Worm (Caenorhabditis elegans) whole organism, young adult: ENCODE measurements around the gene saeg-1.

Experiments used
- B0035.1 ChIP-seq: sonication (generic microtip); optimal IDR thresholded peaks from 2 replicates; lab custom pipeline; 2016; ENCODE audit warnings: missing genetic modification characterization, mild to moderate bottlenecking, missing compliant biosample characterization, missing genotype, missing genetic modification reagents
- D2030.7 ChIP-seq: fragments of 200-800 bp; sonication (Bioruptor generic); IDR thresholded peaks from 2 replicates; pipeline ENCODE4 v1.3.6; 2022; ENCODE audit warnings: missing genetic modification reagents, missing genetic modification characterization, missing compliant biosample characterization
- F10E7.11 ChIP-seq: sonication (generic microtip); optimal IDR thresholded peaks from 2 replicates; lab custom pipeline; 2017; ENCODE audit warnings: mild to moderate bottlenecking, missing genetic modification characterization, moderate library complexity, missing compliant biosample characterization
- F52B5.7 ChIP-seq: sonication (generic microtip); optimal IDR thresholded peaks from 2 replicates; lab custom pipeline; 2016; ENCODE audit warnings: mild to moderate bottlenecking, missing genetic modification characterization, missing compliant biosample characterization
- F57A8.1 ChIP-seq: fragments of 200-800 bp; sonication (Bioruptor generic); optimal IDR thresholded peaks from 2 replicates; lab custom pipeline; 2018; ENCODE audit warnings: mild to moderate bottlenecking, missing genetic modification characterization, moderate library complexity, missing compliant biosample characterization
- F57C9.4 ChIP-seq: sonication (generic microtip); optimal IDR thresholded peaks from 2 replicates; lab custom pipeline; 2017; ENCODE audit warnings: mild to moderate bottlenecking, missing genetic modification characterization, missing compliant biosample characterization
- Y56A3A.18 ChIP-seq: fragments of 200-800 bp; sonication (Bioruptor generic); IDR thresholded peaks from 2 replicates; pipeline ENCODE4 v1.3.6; 2022; ENCODE audit warnings: missing genetic modification reagents, missing genetic modification characterization, missing compliant biosample characterization
- ZK185.1 ChIP-seq: sonication (generic microtip); optimal IDR thresholded peaks from 2 replicates; lab custom pipeline; 2016; ENCODE audit warnings: mild to moderate bottlenecking, missing genetic modification characterization, missing compliant biosample characterization; ENCODE audit not compliant: poor library complexity, severe bottlenecking
- akir-1 ChIP-seq: fragments of 200-800 bp; sonication (Bioruptor generic); optimal IDR thresholded peaks from 2 replicates; lab custom pipeline; 2018; ENCODE audit warnings: mild to moderate bottlenecking, missing genetic modification characterization, moderate library complexity, missing compliant biosample characterization
- ama-1 ChIP-seq, 3 experiments: fragments of 150-350 bp in 1 of 3; sonication (generic microtip) in 2 of 3; optimal IDR thresholded peaks; 2 replicates each; lab custom pipeline; 2014 to 2018; ENCODE audit warnings: missing biosample characterization in 2 of 3, missing genetic modification characterization in 2 of 3, missing genetic modification reagents in 2 of 3
- aptf-2 ChIP-seq: fragments of 200-800 bp; sonication (Bioruptor generic); conservative IDR thresholded peaks from 2 replicates; pipeline ENCODE4 v1.3.6; 2022; ENCODE audit warnings: missing genetic modification reagents, missing genetic modification characterization, missing compliant biosample characterization
- atf-7 ChIP-seq: sonication (generic microtip); optimal IDR thresholded peaks from 2 replicates; lab custom pipeline; 2017; ENCODE audit warnings: mild to moderate bottlenecking, missing genetic modification characterization, missing compliant biosample characterization
- attf-6 ChIP-seq: fragments of 200-800 bp; sonication (Bioruptor generic); IDR thresholded peaks from 2 replicates; pipeline ENCODE4 v1.3.6; 2022; ENCODE audit warnings: missing genetic modification reagents, missing genetic modification characterization, missing compliant biosample characterization
- ccch-3 ChIP-seq: fragments of 200-800 bp; sonication (Bioruptor generic); optimal IDR thresholded peaks from 2 replicates; lab custom pipeline; 2018; ENCODE audit warnings: mild to moderate bottlenecking, missing genetic modification characterization, missing compliant biosample characterization
- cebp-2 ChIP-seq: fragments of 200-800 bp; sonication (Bioruptor generic); IDR thresholded peaks from 2 replicates; pipeline ENCODE4 v1.3.6; 2022; ENCODE audit warnings: missing genetic modification characterization, missing compliant biosample characterization
- ceh-27 ChIP-seq: fragments of 200-800 bp; sonication (Bioruptor generic); optimal IDR thresholded peaks from 2 replicates; lab custom pipeline; 2018; ENCODE audit warnings: mild to moderate bottlenecking, missing genetic modification characterization, moderate library complexity, missing compliant biosample characterization
- ceh-79 ChIP-seq: sonication (generic microtip); optimal IDR thresholded peaks from 2 replicates; lab custom pipeline; 2017; ENCODE audit warnings: mild to moderate bottlenecking, missing genetic modification characterization, missing compliant biosample characterization
- chd-7 ChIP-seq: sonication (generic microtip); optimal IDR thresholded peaks from 2 replicates; lab custom pipeline; 2016; ENCODE audit warnings: mild to moderate bottlenecking, missing genetic modification characterization, moderate library complexity, missing compliant biosample characterization
- die-1 ChIP-seq: sonication (generic microtip); optimal IDR thresholded peaks from 2 replicates; lab custom pipeline; 2016; ENCODE audit warnings: missing genotype, mild to moderate bottlenecking, missing genetic modification characterization, missing compliant biosample characterization
- egl-44 ChIP-seq: fragments of 200-800 bp; sonication (Bioruptor generic); IDR thresholded peaks from 2 replicates; pipeline ENCODE4 v1.3.6; 2022; ENCODE audit warnings: missing genetic modification reagents, missing genetic modification characterization, missing compliant biosample characterization
- egrh-3 ChIP-seq: fragments of 200-800 bp; sonication (Bioruptor generic); IDR thresholded peaks from 2 replicates; pipeline ENCODE4 v1.3.6; 2022; ENCODE audit warnings: missing genetic modification reagents, missing genetic modification characterization, missing compliant biosample characterization
- fkh-3 ChIP-seq: sonication (generic microtip); optimal IDR thresholded peaks from 2 replicates; lab custom pipeline; 2016; ENCODE audit warnings: mild to moderate bottlenecking, missing genetic modification characterization, missing compliant biosample characterization
- gei-17 ChIP-seq: fragments of 200-800 bp; sonication (Bioruptor generic); optimal IDR thresholded peaks from 2 replicates; lab custom pipeline; 2018; ENCODE audit warnings: mild to moderate bottlenecking, missing genetic modification characterization, missing compliant biosample characterization
- him-1 ChIP-seq: sonication (generic microtip); optimal IDR thresholded peaks from 2 replicates; lab custom pipeline; 2016; ENCODE audit warnings: missing genotype, missing genetic modification reagents, missing genetic modification characterization, missing compliant biosample characterization
- hmg-1.2 ChIP-seq: fragments of 200-800 bp; sonication (Bioruptor generic); IDR thresholded peaks from 2 replicates; pipeline ENCODE4 v1.3.6; 2022; ENCODE audit warnings: missing genetic modification reagents, missing genetic modification characterization, missing compliant biosample characterization
- hrde-1 ChIP-seq: sonication (generic microtip); optimal IDR thresholded peaks from 2 replicates; lab custom pipeline; 2016; ENCODE audit warnings: missing genetic modification characterization, mild to moderate bottlenecking, missing compliant biosample characterization, moderate library complexity, missing genotype, missing genetic modification reagents, borderline replicate concordance
- hsf-1 ChIP-seq: fragments of 200-800 bp; sonication (Bioruptor generic); IDR thresholded peaks from 2 replicates; pipeline ENCODE4 v1.3.6; 2022; ENCODE audit warnings: missing genetic modification reagents, missing genetic modification characterization, missing compliant biosample characterization
- lag-1 ChIP-seq: fragments of 200-800 bp; sonication (Bioruptor generic); IDR thresholded peaks from 2 replicates; pipeline ENCODE4 v1.3.6; 2022; ENCODE audit warnings: missing genetic modification reagents, missing genetic modification characterization, missing compliant biosample characterization
- lin-26 ChIP-seq: fragments of 200-800 bp; sonication (Bioruptor generic); IDR thresholded peaks from 2 replicates; pipeline ENCODE4 v1.3.6; 2022; ENCODE audit warnings: missing genetic modification reagents, missing genetic modification characterization, missing compliant biosample characterization
- lin-40 ChIP-seq: sonication (generic microtip); optimal IDR thresholded peaks from 2 replicates; lab custom pipeline; 2016; ENCODE audit warnings: missing genetic modification characterization, mild to moderate bottlenecking, missing compliant biosample characterization, missing genotype, missing genetic modification reagents
- madf-3 ChIP-seq: fragments of 200-800 bp; sonication (Bioruptor generic); IDR thresholded peaks from 2 replicates; pipeline ENCODE4 v1.3.6; 2022; ENCODE audit warnings: missing genetic modification reagents, missing genetic modification characterization, missing compliant biosample characterization
- mes-4 ChIP-seq: sonication (generic microtip); optimal IDR thresholded peaks from 2 replicates; lab custom pipeline; 2016; ENCODE audit warnings: missing genotype, missing genetic modification characterization, missing compliant biosample characterization
- pbrm-1 ChIP-seq: fragments of 200-800 bp; sonication (Bioruptor generic); IDR thresholded peaks from 2 replicates; pipeline ENCODE4 v1.3.6; 2022; ENCODE audit warnings: missing genetic modification reagents, missing genetic modification characterization, missing compliant biosample characterization
- rpc-1 ChIP-seq, 2 experiments: fragments of 150-350 bp in 1 of 2; sonication (generic microtip) in 1 of 2; optimal IDR thresholded peaks; 2 replicates each; lab custom pipeline; 2014 to 2018; ENCODE audit warnings: missing biosample characterization in 1 of 2, missing genetic modification characterization in 1 of 2, missing genetic modification reagents in 1 of 2, missing genotype in 1 of 2
- sdz-38 ChIP-seq: sonication (generic microtip); optimal IDR thresholded peaks from 2 replicates; lab custom pipeline; 2016; ENCODE audit warnings: missing genotype, missing genetic modification characterization, missing compliant biosample characterization
- sea-2 ChIP-seq: fragments of 200-800 bp; sonication (Bioruptor generic); IDR thresholded peaks from 2 replicates; pipeline ENCODE4 v1.3.6; 2022; ENCODE audit warnings: missing genetic modification characterization, missing compliant biosample characterization
- snpc-1.1 ChIP-seq: sonication (generic microtip); optimal IDR thresholded peaks from 2 replicates; lab custom pipeline; 2017; ENCODE audit warnings: missing genetic modification characterization, mild to moderate bottlenecking, missing compliant biosample characterization, antibody characterized with exemption, moderate library complexity, missing genotype, missing genetic modification reagents; ENCODE audit not compliant: insufficient read depth
- snpc-1.3 ChIP-seq: sonication (generic microtip); optimal IDR thresholded peaks from 2 replicates; lab custom pipeline; 2017; ENCODE audit warnings: missing genetic modification characterization, mild to moderate bottlenecking, missing compliant biosample characterization, antibody characterized with exemption, moderate library complexity, missing genotype, missing genetic modification reagents; ENCODE audit not compliant: insufficient read depth
- snpc-4 ChIP-seq, 5 experiments: fragments of 150-350 bp in 1 of 5; sonication (generic microtip) in 4 of 5; optimal IDR thresholded peaks; 2 replicates each; lab custom pipeline; 2014 to 2018; ENCODE audit warnings: missing genetic modification characterization in 5 of 5, missing biosample characterization in 3 of 5, antibody characterized with exemption in 2 of 5, mild to moderate bottlenecking in 2 of 5, missing compliant biosample characterization in 2 of 5, missing genotype in 2 of 5, moderate library complexity in 2 of 5, missing genetic modification reagents in 1 of 5
- somi-1 ChIP-seq: fragments of 200-800 bp; sonication (Bioruptor generic); optimal IDR thresholded peaks from 2 replicates; lab custom pipeline; 2018; ENCODE audit warnings: mild to moderate bottlenecking, missing genetic modification characterization, missing compliant biosample characterization
- xnd-1 ChIP-seq: sonication (generic microtip); optimal IDR thresholded peaks from 2 replicates; lab custom pipeline; 2016; ENCODE audit warnings: missing genotype, missing genetic modification reagents, missing genetic modification characterization, missing compliant biosample characterization
- zfh-2 ChIP-seq: fragments of 200-800 bp; sonication (Bioruptor generic); conservative IDR thresholded peaks from 2 replicates; pipeline ENCODE4 v1.3.6; 2022; ENCODE audit warnings: missing genetic modification reagents, missing genetic modification characterization, missing compliant biosample characterization
- zim-3 ChIP-seq: sonication (generic microtip); optimal IDR thresholded peaks from 2 replicates; lab custom pipeline; 2017; ENCODE audit warnings: mild to moderate bottlenecking, missing genetic modification characterization, moderate library complexity, missing compliant biosample characterization
- ztf-22 ChIP-seq: fragments of 200-800 bp; sonication (Bioruptor generic); optimal IDR thresholded peaks from 2 replicates; lab custom pipeline; 2018; ENCODE audit warnings: mild to moderate bottlenecking, missing genetic modification characterization, moderate library complexity, missing compliant biosample characterization
- ztf-25 ChIP-seq: fragments of 200-800 bp; sonication (Bioruptor generic); IDR thresholded peaks from 2 replicates; pipeline ENCODE4 v1.3.6; 2022; ENCODE audit warnings: missing genetic modification reagents, missing genetic modification characterization, missing compliant biosample characterization
- ztf-28 ChIP-seq: fragments of 200-800 bp; sonication (Bioruptor generic); IDR thresholded peaks from 2 replicates; pipeline ENCODE4 v1.3.6; 2022; ENCODE audit warnings: missing genetic modification reagents, missing genetic modification characterization, missing compliant biosample characterization

The saeg-1 gene

DNA sequence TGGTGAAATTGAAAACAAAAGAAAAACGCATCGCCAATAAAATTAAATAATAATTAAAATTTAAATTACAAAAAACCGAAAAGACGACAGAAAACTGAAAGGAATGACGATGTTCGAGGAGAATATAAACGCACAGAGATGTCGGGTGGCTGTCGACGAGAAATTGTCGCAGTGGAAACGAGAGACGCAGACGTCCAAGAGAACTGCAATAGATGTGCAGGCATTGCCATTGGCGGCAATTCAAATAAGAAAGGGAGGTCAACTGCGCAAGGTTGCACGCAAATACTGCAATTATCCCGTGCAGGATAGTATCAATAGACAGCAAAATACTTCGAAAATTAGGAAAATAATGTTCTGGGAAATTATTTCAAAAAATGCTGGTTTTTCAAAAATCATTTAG, 31.7 kb upstream of the saeg-1 start:
- TF ChIP-seq madf-3 (GFP tag; lab: Robert Waterston, UW), result peak; percentile 98
- no peak for TF ChIP-seq F57A8.1 (GFP tag; lab: Kevin White, UChicago)
- peak; percentile 95 for TF ChIP-seq somi-1 (GFP tag; lab: Kevin White, UChicago)
- 0 out of 2 replicates have a peak, but pooled peaks have one; percentile 21 for TF ChIP-seq aptf-2
- TF ChIP-seq mes-4, result peak; percentile 14
- peak; percentile 86 for TF ChIP-seq B0035.1 (tag; lab: Kevin White, UChicago)
- TF ChIP-seq cebp-2 (GFP tag; lab: Robert Waterston, UW), result peak; percentile 89; the same call in 1 of the 2 replicates
- peak; percentile 91 for TF ChIP-seq ceh-79 (tag; lab: Kevin White, UChicago)
- peak; percentile 98 for TF ChIP-seq lin-40
- TF ChIP-seq F57C9.4 (tag; lab: Kevin White, UChicago), result peak; percentile 82
- TF ChIP-seq F52B5.7 (tag; lab: Kevin White, UChicago), result peak; percentile 87
- TF ChIP-seq egrh-3 (GFP tag; lab: Robert Waterston, UW), result peak; percentile 73
- peak; percentile 95 for TF ChIP-seq D2030.7
- no peak for TF ChIP-seq rpc-1 (optimal IDR thresholded peaks at IDR 0.05; lab: Kevin White, UChicago)
- no peak for TF ChIP-seq rpc-1 (tag; optimal IDR thresholded peaks at IDR 0.05; lab: Kevin White, UChicago)
- peak; percentile 81 for TF ChIP-seq snpc-4 (GFP tag; optimal IDR thresholded peaks at IDR 0.05; lab: Kevin White, UChicago)
- peak; percentile 90 to 93 (median 91) for TF ChIP-seq snpc-4 (tag; optimal IDR thresholded peaks at IDR 0.05; lab: Kevin White, UChicago)
- peak; percentile 84 for TF ChIP-seq lin-26
- peak; percentile 98 for TF ChIP-seq ceh-27 (GFP tag; lab: Kevin White, UChicago)
- peak; percentile 88 for TF ChIP-seq hrde-1 (tag; lab: Kevin White, UChicago)
- TF ChIP-seq ztf-28, result peak; percentile 93
- no peak for TF ChIP-seq ztf-25 (GFP tag; lab: Robert Waterston, UW)
- peak; percentile 95 for TF ChIP-seq him-1
- no peak for TF ChIP-seq lag-1
- peak; percentile 79 for TF ChIP-seq ccch-3
- peak; percentile 55 for TF ChIP-seq ama-1 (optimal IDR thresholded peaks at IDR 0.05; lab: Kevin White, UChicago)
- TF ChIP-seq ama-1 (GFP tag; optimal IDR thresholded peaks at IDR 0.05; lab: Kevin White, UChicago), result peak in 1 of 2 experiments; percentile 69
- TF ChIP-seq egl-44, result peak; percentile 70; the same call in 1 of the 2 replicates
- no peak for TF ChIP-seq sdz-38 (tag; lab: Kevin White, UChicago)
- TF ChIP-seq chd-7 (tag; lab: Kevin White, UChicago), result peak; percentile 97
- peak; percentile 40 for TF ChIP-seq die-1 (tag; lab: Kevin White, UChicago)
- peak; percentile 94 for TF ChIP-seq zim-3 (tag; lab: Kevin White, UChicago)
- TF ChIP-seq atf-7 (tag; lab: Kevin White, UChicago), result peak; percentile 96
- TF ChIP-seq akir-1, result peak; percentile 71
- TF ChIP-seq gei-17 (GFP tag; lab: Kevin White, UChicago), result peak; percentile 82
- peak; percentile 80 for TF ChIP-seq snpc-1.3 (tag; lab: Kevin White, UChicago)
- TF ChIP-seq sea-2 (GFP tag; lab: Robert Waterston, UW), result 0 out of 2 replicates have a peak, but pooled peaks have one; percentile 42
- TF ChIP-seq zfh-2, result peak; percentile 94
- TF ChIP-seq hmg-1.2 (GFP tag; lab: Robert Waterston, UW), result peak; percentile 94
- TF ChIP-seq attf-6 (GFP tag; lab: Robert Waterston, UW), result peak; percentile 89
- peak; percentile 90 for TF ChIP-seq hsf-1 (GFP tag; lab: Robert Waterston, UW)
- TF ChIP-seq xnd-1 (tag; lab: Kevin White, UChicago), result peak; percentile 78
- TF ChIP-seq pbrm-1 (GFP tag; lab: Robert Waterston, UW), result peak; percentile 98
- TF ChIP-seq snpc-1.1, result peak; percentile 81
- TF ChIP-seq Y56A3A.18 (GFP tag; lab: Robert Waterston, UW), result peak; percentile 90
- TF ChIP-seq ztf-22 (GFP tag; lab: Kevin White, UChicago), result peak; percentile 98
- TF ChIP-seq F10E7.11 (tag; lab: Kevin White, UChicago), result peak; percentile 87
- no peak for TF ChIP-seq fkh-3 (tag; lab: Kevin White, UChicago)
- TF ChIP-seq ZK185.1 (tag; lab: Kevin White, UChicago), result peak; percentile 97
